Worm (Caenorhabditis elegans) whole organism, L4/young adult: ENCODE data around the gene T09A5.15.
A peak's percentile ranks its signal among the peaks of the same experiment; 100 is the strongest.

ENCODE experiments used
- W03F9.2 ChIP-seq: fragments of 150-350 bp; optimal IDR thresholded peaks from 2 replicates; lab custom pipeline; 2014; ENCODE audit warnings: missing biosample characterization, missing genetic modification characterization
- dao-5 ChIP-seq: sonication (generic microtip); optimal IDR thresholded peaks from 2 replicates; lab custom pipeline; 2016; ENCODE audit warnings: missing genotype, missing genetic modification characterization, moderate library complexity, missing compliant biosample characterization
- him-1 ChIP-seq: sonication (generic microtip); optimal IDR thresholded peaks from 2 replicates; lab custom pipeline; 2016; ENCODE audit warnings: missing genotype, missing genetic modification reagents, missing genetic modification characterization, missing compliant biosample characterization

T09A5.15 gene

ce11 chrII:7851480-7851879 lies 6.3 kb upstream of the T09A5.15 start:
- TF ChIP-seq W03F9.2 (tag; lab: Kevin White, UChicago), result no peak
- TF ChIP-seq him-1, result no peak
- TF ChIP-seq dao-5 (tag; lab: Kevin White, UChicago), result no peak

DNA sequence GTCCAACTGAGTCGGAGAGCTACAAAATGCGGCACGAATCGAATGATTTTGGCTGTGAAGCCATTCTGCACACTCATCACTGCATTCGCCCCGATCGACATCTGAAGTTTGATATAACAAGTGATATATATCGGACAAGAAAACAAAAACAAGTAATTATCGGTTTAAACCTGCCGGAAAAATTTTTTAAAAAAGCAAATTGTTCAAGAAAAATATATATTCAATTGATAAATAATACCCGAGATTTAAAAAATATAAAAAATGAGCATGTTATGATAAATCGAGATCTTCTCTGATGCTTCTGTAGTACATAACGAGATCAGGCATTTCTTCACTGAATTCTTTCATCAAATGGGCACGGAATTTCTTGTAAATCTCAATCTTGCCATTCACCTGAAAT lies 4.1 kb upstream of the T09A5.15 start, which contains the start of gene T09A5.5:
Gene T09A5.5 (minus strand): TSS at position 101 of the 400 bp plus-strand sequence.
- TF ChIP-seq him-1, result no peak
- no peak for TF ChIP-seq dao-5 (tag; lab: Kevin White, UChicago)
- TF ChIP-seq W03F9.2 (tag; lab: Kevin White, UChicago), result no peak

DNA sequence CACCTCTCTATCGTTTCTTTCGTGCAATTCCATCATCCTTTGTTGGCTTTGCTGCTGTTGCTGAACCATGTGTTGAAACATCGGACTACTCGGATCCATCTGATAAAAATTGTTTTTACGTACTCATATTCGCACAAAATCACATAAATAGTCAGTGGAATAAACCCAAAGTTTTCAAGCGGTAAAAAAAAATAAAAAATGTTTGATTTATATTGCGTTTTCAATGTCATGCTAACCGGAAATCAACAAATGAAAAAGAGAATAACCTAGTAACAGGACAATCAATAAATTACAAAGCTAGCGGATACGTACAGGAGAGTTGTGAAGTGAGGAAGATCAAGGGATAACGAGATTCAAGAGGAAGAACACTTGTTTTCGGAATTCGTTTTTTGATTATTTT lies 2.8 kb upstream of the T09A5.15 start, which contains the start of gene mdt-10:
Gene mdt-10 (minus strand): TSS at position 101 of the 400 bp plus-strand sequence.
- TF ChIP-seq him-1 (no peak), W03F9.2 (tag; lab: Kevin White, UChicago) (no peak), dao-5 (tag; lab: Kevin White, UChicago) (no peak)

DNA sequence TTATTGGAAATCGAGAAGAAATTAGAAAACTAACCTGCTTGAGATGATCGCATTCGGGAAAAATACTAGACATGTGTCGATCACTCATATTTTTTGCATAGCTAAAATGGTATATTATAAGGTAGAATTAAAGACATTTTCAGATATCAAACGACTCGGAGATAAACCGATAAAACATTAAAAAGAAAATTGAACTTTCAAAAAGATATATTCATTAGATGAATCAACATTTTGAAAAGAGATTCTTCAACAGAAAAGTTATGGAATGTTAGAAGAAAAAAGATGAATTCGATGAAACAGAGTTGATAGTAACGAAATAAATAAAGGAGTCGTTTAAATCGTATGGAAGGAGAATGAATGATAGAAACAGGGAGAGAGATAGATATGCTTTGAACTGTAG lies 2.1 kb upstream of the T09A5.15 start, which contains the start of gene mdmh-35:
Gene mdmh-35 (minus strand): TSS at position 101 of the 400 bp plus-strand sequence.
- TF ChIP-seq dao-5 (tag; lab: Kevin White, UChicago) (no peak), W03F9.2 (tag; lab: Kevin White, UChicago) (no peak), him-1 (no peak)

DNA sequence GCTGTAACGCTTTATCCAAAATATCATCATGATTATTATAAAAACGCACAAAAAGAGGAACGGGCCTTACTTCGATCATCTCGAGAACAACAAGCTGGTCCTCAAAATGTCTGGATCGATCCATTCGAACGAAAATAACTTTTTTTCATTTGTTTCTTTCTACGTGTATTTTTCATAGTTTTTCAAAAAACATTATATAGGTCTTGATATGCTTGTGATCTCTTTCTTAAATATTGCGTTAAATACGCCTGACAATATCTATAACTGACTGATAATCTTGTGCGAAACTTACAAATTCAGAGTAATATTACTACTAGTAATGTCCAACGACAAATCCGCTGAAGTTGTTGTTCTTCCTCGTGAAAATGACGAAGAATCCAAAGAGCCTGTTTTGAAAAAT lies 341 bp downstream of the T09A5.15 start, which contains the start of gene sds-22:
Gene sds-22 (plus strand): TSS at position 301 of the 400 bp plus-strand sequence.
- TF ChIP-seq dao-5 (tag; lab: Kevin White, UChicago), result no peak
- TF ChIP-seq W03F9.2 (tag; lab: Kevin White, UChicago), result no peak
- TF ChIP-seq him-1, result no peak

ce11 chrII:7860221-7860928 lies 2.6 kb downstream of the T09A5.15 start, which contains the start of gene lin-5:
TSS of gene lin-5 (plus strand) at chrII:7860574.
- TF ChIP-seq dao-5 (tag; lab: Kevin White, UChicago) (no peak), W03F9.2 (tag; lab: Kevin White, UChicago) (peak; percentile 68), him-1 (no peak)

DNA sequence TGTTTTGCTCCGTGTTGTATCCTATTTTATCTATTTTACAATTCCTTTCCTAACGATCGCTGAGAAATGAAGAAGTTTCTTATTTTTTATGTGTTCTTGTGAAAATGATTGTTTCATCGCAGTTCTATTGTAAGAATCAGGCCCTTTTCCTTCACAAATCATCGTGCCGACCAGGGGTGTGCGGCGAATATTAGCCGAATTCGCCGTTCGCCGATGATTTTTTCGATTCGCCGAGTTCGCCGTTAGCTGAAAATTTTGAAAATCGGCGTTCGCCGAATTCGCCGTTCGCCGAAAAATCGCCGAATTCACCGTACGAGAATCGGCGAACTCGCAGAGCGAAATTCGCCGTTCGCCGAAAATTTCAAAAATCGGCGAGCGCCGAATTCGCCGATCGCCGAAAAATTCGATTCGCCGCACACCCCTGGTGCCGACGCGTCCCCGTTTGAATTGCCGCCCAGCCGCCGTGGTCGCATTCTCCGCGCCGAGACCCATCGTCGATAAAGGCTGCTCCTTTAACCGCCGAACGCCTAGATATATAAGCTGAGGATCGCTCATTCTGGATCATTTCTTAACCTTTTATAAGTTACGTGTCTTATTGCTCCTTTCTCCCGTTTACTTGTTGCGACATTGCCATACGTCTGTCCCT lies 5.8 kb downstream of the T09A5.15 start:
- no peak for TF ChIP-seq dao-5 (tag; lab: Kevin White, UChicago)
- TF ChIP-seq W03F9.2 (tag; lab: Kevin White, UChicago), result no peak
- no peak for TF ChIP-seq him-1

DNA sequence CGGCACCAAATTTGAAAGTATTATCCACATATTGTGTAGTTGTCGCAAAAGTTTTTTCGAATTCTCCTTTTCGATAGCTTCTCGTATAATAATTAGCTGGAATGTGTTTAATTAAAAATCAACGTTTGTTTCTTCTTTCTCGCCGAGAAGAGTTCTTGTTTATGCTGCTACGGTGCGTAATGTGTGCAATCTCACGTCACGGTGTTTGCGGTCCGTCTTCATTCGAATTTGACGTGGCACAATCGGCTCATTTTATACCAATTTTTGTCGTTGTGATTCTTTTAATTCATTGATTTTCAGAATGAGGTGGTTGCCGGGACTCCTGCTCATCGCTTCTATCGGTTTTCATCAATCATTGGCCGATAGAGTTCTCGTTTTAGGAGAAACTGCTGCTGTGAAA lies 6.4 kb downstream of the T09A5.15 start, which contains the start of gene ostb-1:
Gene ostb-1 (plus strand): TSS at position 301 of the 400 bp plus-strand sequence.
- TF ChIP-seq dao-5 (tag; lab: Kevin White, UChicago), result no peak
- TF ChIP-seq him-1, result no peak
- no peak for TF ChIP-seq W03F9.2 (tag; lab: Kevin White, UChicago)

ce11 chrII:7864892-7865291 lies 7.1 kb downstream of the T09A5.15 start:
- TF ChIP-seq W03F9.2 (tag; lab: Kevin White, UChicago), result no peak
- TF ChIP-seq him-1, result no peak
- no peak for TF ChIP-seq dao-5 (tag; lab: Kevin White, UChicago)

DNA sequence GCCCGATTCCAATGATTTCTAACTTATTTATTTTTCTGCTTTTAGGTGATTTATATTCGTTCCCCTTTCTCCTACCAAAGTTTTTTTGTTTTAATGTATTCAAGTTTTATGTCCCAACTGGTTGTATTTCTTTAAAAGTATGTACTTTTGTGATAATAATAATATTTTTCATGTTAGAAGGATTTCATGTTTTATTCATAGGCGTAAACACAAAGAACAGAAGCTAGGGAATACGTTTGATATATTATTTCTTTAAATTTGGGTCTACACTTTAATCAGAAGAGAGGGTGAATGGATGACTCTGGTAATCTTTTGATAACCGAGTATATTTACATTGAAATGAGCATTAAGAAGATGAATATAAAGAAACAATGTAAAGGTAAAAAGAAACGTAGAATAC lies 8.3 kb downstream of the T09A5.15 start:
- TF ChIP-seq dao-5 (tag; lab: Kevin White, UChicago) (no peak), W03F9.2 (tag; lab: Kevin White, UChicago) (no peak), him-1 (no peak)

DNA sequence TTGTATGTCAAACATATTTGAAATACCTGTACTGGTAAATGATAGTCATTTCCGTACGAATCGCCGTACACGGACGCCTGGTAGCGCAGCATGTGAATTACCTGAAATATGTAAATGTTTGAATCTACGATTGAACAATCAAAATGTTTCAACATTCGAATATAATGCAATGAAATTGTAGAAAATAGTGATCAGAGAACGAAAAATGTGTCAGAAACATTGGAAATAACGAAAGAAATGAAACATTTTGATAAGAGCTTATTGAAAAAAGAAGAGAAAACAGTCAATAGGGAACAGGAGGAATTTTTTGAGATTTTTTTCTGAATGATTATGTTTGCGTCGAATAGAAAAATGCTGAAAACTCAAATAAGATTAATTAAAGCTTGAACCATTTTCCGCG lies 12.3 kb downstream of the T09A5.15 start, which contains the start of gene ztf-17:
Gene ztf-17 (minus strand): TSS at position 101 of the 400 bp plus-strand sequence.
- TF ChIP-seq him-1 (no peak), W03F9.2 (tag; lab: Kevin White, UChicago) (no peak), dao-5 (tag; lab: Kevin White, UChicago) (no peak)

- TF ChIP-seq dao-5 (tag; lab: Kevin White, UChicago) (no peak), W03F9.2 (tag; lab: Kevin White, UChicago) (peak; percentile 3)
Measured at ce11 chrII:7870632-7871031, 12.9 kb downstream of the T09A5.15 start.

DNA sequence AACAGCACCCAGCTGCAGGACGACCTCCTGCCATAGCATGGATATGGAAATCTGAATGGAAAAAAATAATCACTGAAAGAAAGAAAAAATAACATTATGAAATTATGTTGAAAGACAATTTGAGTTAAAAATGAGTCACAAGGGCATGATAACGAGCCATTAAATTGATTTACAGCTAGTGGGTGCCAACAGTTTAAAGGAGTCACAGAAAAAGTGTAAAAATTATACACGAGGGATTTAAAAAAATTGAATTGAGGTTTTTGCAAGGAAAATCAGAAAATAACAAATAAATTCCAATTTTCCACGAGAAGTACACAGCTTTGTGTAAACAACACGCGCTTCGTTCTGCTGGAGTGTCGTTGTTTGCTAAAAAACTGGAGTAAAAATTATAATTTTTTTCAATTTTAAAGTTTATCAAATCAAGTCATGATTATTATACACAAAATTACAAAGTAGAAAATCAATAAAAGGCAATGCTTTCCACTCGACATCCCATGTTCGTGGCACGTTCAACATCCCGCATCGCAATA lies 16.1 kb downstream of the T09A5.15 start, which contains the start of gene T01H3.3:
Gene T01H3.3 (minus strand): TSS at position 51 of the 530 bp plus-strand sequence.
- TF ChIP-seq him-1, result no peak
- TF ChIP-seq W03F9.2 (tag; lab: Kevin White, UChicago), result peak; percentile 20
